Worm (Caenorhabditis elegans) whole organism, L1 larva: ENCODE results near the gene nhr-61.
A peak's percentile ranks its signal among the peaks of the same experiment; 100 is the strongest.

Experiments
- C04F5.9 ChIP-seq: sonication (generic microtip); optimal IDR thresholded peaks from 2 replicates; lab custom pipeline; 2016; ENCODE audit warnings: missing genetic modification characterization, missing compliant biosample characterization
- C16A3.4 ChIP-seq: fragments of 150-350 bp; optimal IDR thresholded peaks from 2 replicates; lab custom pipeline; 2014; ENCODE audit warnings: missing biosample characterization, missing genetic modification characterization
- ceh-63 ChIP-seq: fragments of 200-800 bp; sonication (Bioruptor generic); optimal IDR thresholded peaks from 2 replicates; lab custom pipeline; 2018; ENCODE audit warnings: mild to moderate bottlenecking, missing genetic modification characterization, missing compliant biosample characterization
- ceh-90 ChIP-seq: sonication (generic microtip); optimal IDR thresholded peaks from 2 replicates; lab custom pipeline; 2016; ENCODE audit warnings: missing genetic modification characterization, missing compliant biosample characterization
- efl-1 ChIP-seq, 4 experiments: fragments of 150-350 bp; optimal IDR thresholded peaks in 3 of 4; peaks in 1 of 4; 1 replicate in 1 of 4; 2 replicates in 3 of 4; lab custom pipeline; 2014; ENCODE audit warnings: missing biosample characterization in 2 of 4, missing genetic modification characterization in 2 of 4, missing genetic modification reagents in 2 of 4
- efl-3 ChIP-seq: fragments of 200-800 bp; sonication (Bioruptor generic); optimal IDR thresholded peaks from 2 replicates; lab custom pipeline; 2018; ENCODE audit warnings: mild to moderate bottlenecking, missing genetic modification characterization, missing compliant biosample characterization
- egl-13 ChIP-seq: sonication (generic microtip); optimal IDR thresholded peaks from 2 replicates; lab custom pipeline; 2016; ENCODE audit warnings: missing genotype, missing genetic modification reagents, missing genetic modification characterization, missing compliant biosample characterization
- elt-2 ChIP-seq: sonication (generic microtip); optimal IDR thresholded peaks from 2 replicates; lab custom pipeline; 2016; ENCODE audit warnings: missing genetic modification characterization, mild to moderate bottlenecking, inconsistent platforms, missing compliant biosample characterization, missing genetic modification reagents
- elt-3 ChIP-seq, 6 experiments: fragments of 150-350 bp in 1 of 6; sonication (generic microtip); optimal IDR thresholded peaks; 2 replicates each; lab custom pipeline; 2017 to 2018; ENCODE audit warnings: missing biosample characterization in 6 of 6, missing genetic modification characterization in 6 of 6, inconsistent platforms in 1 of 6
- fos-1 ChIP-seq: fragments of 150-350 bp; optimal IDR thresholded peaks from 2 replicates; lab custom pipeline; 2014; ENCODE audit warnings: missing biosample characterization, missing genetic modification characterization
- hlh-17 ChIP-seq: fragments of 200-800 bp; sonication (Bioruptor generic); optimal IDR thresholded peaks from 2 replicates; lab custom pipeline; 2018; ENCODE audit warnings: missing genetic modification characterization, mild to moderate bottlenecking, missing compliant biosample characterization, moderate library complexity, borderline replicate concordance
- hlh-4 ChIP-seq: sonication (generic microtip); optimal IDR thresholded peaks from 2 replicates; lab custom pipeline; 2016; ENCODE audit warnings: mild to moderate bottlenecking, missing genetic modification characterization, missing compliant biosample characterization
- irx-1 ChIP-seq: sonication (generic microtip); optimal IDR thresholded peaks from 2 replicates; lab custom pipeline; 2016; ENCODE audit warnings: missing genetic modification characterization, missing compliant biosample characterization
- lin-13 ChIP-seq: fragments of 150-350 bp; optimal IDR thresholded peaks from 2 replicates; lab custom pipeline; 2014; ENCODE audit warnings: missing biosample characterization, missing genetic modification reagents, missing genetic modification characterization
- lin-14 ChIP-seq: fragments of 200-800 bp; sonication (Bioruptor generic); optimal IDR thresholded peaks from 2 replicates; lab custom pipeline; 2018; ENCODE audit warnings: mild to moderate bottlenecking, missing genetic modification characterization, moderate library complexity, missing compliant biosample characterization
- lin-15B ChIP-seq: fragments of 150-350 bp; sonication (generic microtip); optimal IDR thresholded peaks from 3 replicates; lab custom pipeline; 2014; ENCODE audit warnings: missing biosample characterization, missing genetic modification characterization
- lin-35 ChIP-seq, 2 experiments: fragments of 150-350 bp; optimal IDR thresholded peaks; 2 replicates each; lab custom pipeline; 2014; ENCODE audit warnings: missing biosample characterization in 2 of 2, missing genetic modification characterization in 2 of 2, missing genetic modification reagents in 2 of 2
- lin-39 ChIP-seq: fragments of 150-350 bp; optimal IDR thresholded peaks from 2 replicates; lab custom pipeline; 2014; ENCODE audit warnings: missing biosample characterization, missing genetic modification reagents, missing genetic modification characterization
- lsy-2 ChIP-seq, 2 experiments: fragments of 150-350 bp; optimal IDR thresholded peaks; 2 replicates each; lab custom pipeline; 2014; ENCODE audit warnings: missing biosample characterization in 2 of 2, missing genetic modification characterization in 2 of 2
- mab-9 ChIP-seq: fragments of 200-800 bp; sonication (Bioruptor generic); IDR thresholded peaks from 2 replicates; pipeline ENCODE4 v1.3.6; 2022; ENCODE audit warnings: missing genetic modification reagents, missing genetic modification characterization, missing compliant biosample characterization
- nhr-20 ChIP-seq: sonication (generic microtip); optimal IDR thresholded peaks from 2 replicates; lab custom pipeline; 2016; ENCODE audit warnings: mild to moderate bottlenecking, missing genetic modification characterization, missing compliant biosample characterization
- nhr-71 ChIP-seq: sonication (generic microtip); optimal IDR thresholded peaks from 2 replicates; lab custom pipeline; 2016; ENCODE audit warnings: mild to moderate bottlenecking, missing genetic modification characterization, moderate library complexity, missing compliant biosample characterization
- nhr-76 ChIP-seq: sonication (generic microtip); optimal IDR thresholded peaks from 2 replicates; lab custom pipeline; 2017; ENCODE audit warnings: missing biosample characterization, missing genetic modification characterization
- nhr-77 ChIP-seq: fragments of 150-350 bp; optimal IDR thresholded peaks from 2 replicates; lab custom pipeline; 2014; ENCODE audit warnings: missing biosample characterization, missing genetic modification characterization
- nhr-90 ChIP-seq: sonication (generic microtip); optimal IDR thresholded peaks from 2 replicates; lab custom pipeline; 2016; ENCODE audit warnings: mild to moderate bottlenecking, missing genetic modification characterization, missing compliant biosample characterization; ENCODE audit not compliant: poor library complexity
- pqm-1 ChIP-seq: sonication (generic microtip); optimal IDR thresholded peaks from 3 replicates; lab custom pipeline; 2017; ENCODE audit warnings: missing biosample characterization, missing genetic modification characterization
- rnt-1 ChIP-seq: sonication (generic microtip); optimal IDR thresholded peaks from 2 replicates; lab custom pipeline; 2016; ENCODE audit warnings: mild to moderate bottlenecking, missing genetic modification characterization, moderate library complexity, missing compliant biosample characterization
- skn-1 ChIP-seq: fragments of 150-350 bp; optimal IDR thresholded peaks from 2 replicates; lab custom pipeline; 2014; ENCODE audit warnings: missing biosample characterization, missing genetic modification characterization
- snu-23 ChIP-seq: sonication (generic microtip); optimal IDR thresholded peaks from 2 replicates; lab custom pipeline; 2016; ENCODE audit warnings: missing genetic modification characterization, missing compliant biosample characterization
- sup-37 ChIP-seq: fragments of 200-800 bp; sonication (Bioruptor generic); optimal IDR thresholded peaks from 2 replicates; lab custom pipeline; 2018; ENCODE audit warnings: mild to moderate bottlenecking, missing genetic modification characterization, missing compliant biosample characterization
- swsn-7 ChIP-seq: sonication (generic microtip); optimal IDR thresholded peaks from 2 replicates; lab custom pipeline; 2016; ENCODE audit warnings: missing genetic modification characterization, missing compliant biosample characterization
- tbx-2 ChIP-seq: sonication (generic microtip); optimal IDR thresholded peaks from 2 replicates; lab custom pipeline; 2016; ENCODE audit warnings: missing genetic modification characterization, missing compliant biosample characterization
- unc-130 ChIP-seq: fragments of 150-350 bp; optimal IDR thresholded peaks from 2 replicates; lab custom pipeline; 2017; ENCODE audit warnings: missing biosample characterization, missing genetic modification characterization, inconsistent platforms
- xbp-1 ChIP-seq: sonication (generic microtip); optimal IDR thresholded peaks from 2 replicates; lab custom pipeline; 2016; ENCODE audit warnings: missing genetic modification characterization, missing compliant biosample characterization
- ztf-11 ChIP-seq, 2 experiments: sonication (generic microtip); optimal IDR thresholded peaks; 2 replicates each; lab custom pipeline; 2016 to 2017; ENCODE audit warnings: missing genetic modification characterization in 2 of 2, missing biosample characterization in 1 of 2, missing compliant biosample characterization in 1 of 2
- ztf-4 ChIP-seq: fragments of 150-350 bp; optimal IDR thresholded peaks from 2 replicates; lab custom pipeline; 2014; ENCODE audit warnings: missing biosample characterization, missing genetic modification characterization

nhr-61 gene

ce11 chrII:14814894-14815568, 3.3 kb downstream of the nhr-61 start, which contains the start of gene W01D2.1 (continued):
- peak; percentile 26 for TF ChIP-seq irx-1 (tag; lab: Kevin White, UChicago)
- peak; percentile 76 for TF ChIP-seq snu-23 (GFP tag; lab: Kevin White, UChicago)
- peak; percentile 76 for TF ChIP-seq nhr-71 (tag; lab: Kevin White, UChicago)
- TF ChIP-seq efl-3 = no peak
- no peak for TF ChIP-seq sup-37 (GFP tag; lab: Kevin White, UChicago)
- TF ChIP-seq unc-130 = peak; percentile 67
- peak; percentile 63 for TF ChIP-seq lin-14 (GFP tag; lab: Kevin White, UChicago)

DNA sequence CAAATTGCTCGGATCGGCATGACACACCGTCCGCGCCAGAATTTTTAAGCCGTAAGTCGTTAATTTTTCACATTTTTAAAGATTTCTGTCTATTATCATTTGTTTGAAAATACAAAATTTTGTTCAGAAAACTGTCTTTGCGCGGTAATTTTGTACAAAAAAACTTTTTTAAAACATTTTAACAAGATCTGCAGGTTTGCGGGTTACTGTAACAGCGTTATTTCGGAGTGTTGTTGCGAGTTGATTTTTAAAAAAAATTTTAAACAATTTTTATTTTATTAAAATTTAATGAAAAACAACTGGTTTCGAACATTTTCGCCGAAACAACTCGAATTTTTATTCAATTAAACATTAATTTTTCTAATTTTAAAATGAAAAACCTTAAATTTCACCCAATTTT, 5.2 kb downstream of the nhr-61 start:
- TF ChIP-seq ceh-90 (no peak), lsy-2 (tag; optimal IDR thresholded peaks at IDR 0.05; lab: Kevin White, UChicago) (peak in 1 of 2 experiments; percentile 23)
- TF ChIP-seq, all 84 proteins: peak for 1

- TF ChIP-seq C16A3.4 (tag; lab: Kevin White, UChicago) (no peak), ztf-4 (tag; lab: Kevin White, UChicago) (no peak), lin-35 (GFP tag; optimal IDR thresholded peaks at IDR 0.05; lab: Kevin White, UChicago) (peak in 1 of 2 experiments; percentile 3), fos-1 (no peak), nhr-90 (tag; lab: Kevin White, UChicago) (no peak), efl-1 (optimal IDR thresholded peaks at IDR 0.05; lab: Kevin White, UChicago) (no peak), efl-1 (GFP tag; optimal IDR thresholded peaks at IDR 0.05 in 1 of 2; lab: Kevin White, UChicago) (peak in 1 of 2 experiments; percentile 93), elt-2 (tag; lab: Kevin White, UChicago) (peak; percentile 84), elt-3 (tag; optimal IDR thresholded peaks at IDR 0.05; lab: Kevin White, UChicago) (no peak), rnt-1 (tag; lab: Kevin White, UChicago) (no peak), skn-1 (tag; lab: Kevin White, UChicago) (no peak), pqm-1 (tag; lab: Kevin White, UChicago) (peak; percentile 26), lin-13 (GFP tag; lab: Kevin White, UChicago) (no peak), hlh-4 (tag; lab: Kevin White, UChicago) (no peak), nhr-20 (tag; lab: Kevin White, UChicago) (peak; percentile 19), lin-39 (no peak), nhr-76 (tag; lab: Kevin White, UChicago) (no peak), swsn-7 (tag; lab: Kevin White, UChicago) (no peak)
These were observed 5.7 kb downstream of the nhr-61 start for ce11 chrII:14812661-14813060.

DNA sequence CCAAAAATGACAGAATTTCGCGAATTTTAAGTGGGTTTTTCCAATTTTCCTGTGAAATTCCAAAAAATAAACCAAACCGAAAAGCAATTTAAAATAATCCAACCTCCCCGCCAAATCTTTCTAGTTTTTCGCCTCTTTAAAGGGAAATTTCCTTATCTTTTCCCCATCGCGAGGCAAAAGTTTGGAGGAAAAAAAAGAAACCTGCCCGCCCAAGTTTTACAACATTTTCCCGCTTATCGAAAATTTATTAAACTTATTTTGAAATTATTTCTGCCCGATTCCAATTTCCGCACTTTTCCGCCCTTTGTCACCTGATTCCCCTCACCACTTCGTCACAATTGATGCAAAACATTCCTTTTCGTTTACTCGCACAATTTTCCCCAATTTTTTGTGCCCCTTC, 6.1 kb downstream of the nhr-61 start, which contains the start of gene osta-3:
Gene osta-3 (plus strand): TSS at position 301 of the 400 bp plus-strand sequence.
- TF ChIP-seq ztf-11 (tag; optimal IDR thresholded peaks at IDR 0.05; lab: Kevin White, UChicago) (no peak), nhr-76 (tag; lab: Kevin White, UChicago) (no peak), mab-9 (GFP tag; lab: Robert Waterston, UW) (no peak), hlh-17 (no peak), tbx-2 (tag; lab: Kevin White, UChicago) (no peak), egl-13 (tag; lab: Kevin White, UChicago) (no peak), lin-14 (GFP tag; lab: Kevin White, UChicago) (peak; percentile 11), nhr-77 (tag; lab: Kevin White, UChicago) (peak; percentile 3), ceh-63 (GFP tag; lab: Kevin White, UChicago) (no peak), xbp-1 (tag; lab: Kevin White, UChicago) (no peak), C04F5.9 (tag; lab: Kevin White, UChicago) (no peak), efl-1 (optimal IDR thresholded peaks at IDR 0.05; lab: Kevin White, UChicago) (no peak), efl-1 (GFP tag; optimal IDR thresholded peaks at IDR 0.05 in 1 of 2; lab: Kevin White, UChicago) (peak in 1 of 2 experiments; percentile 21), lin-15B (tag; lab: Kevin White, UChicago) (no peak)
